Worm (Caenorhabditis elegans) whole organism, late embryonic: Measurements from ENCODE around the gene B0252.11.

ENCODE experiments used
- C08G9.2 ChIP-seq: sonication (generic microtip); optimal IDR thresholded peaks from 2 replicates; lab custom pipeline; 2016; ENCODE audit warnings: mild to moderate bottlenecking, missing genetic modification characterization, moderate library complexity, missing compliant biosample characterization
- ceh-31 ChIP-seq: sonication (generic microtip); optimal IDR thresholded peaks from 2 replicates; lab custom pipeline; 2016; ENCODE audit warnings: missing genetic modification characterization, missing compliant biosample characterization
- ceh-34 ChIP-seq: sonication (generic microtip); optimal IDR thresholded peaks from 2 replicates; lab custom pipeline; 2016; ENCODE audit warnings: mild to moderate bottlenecking, missing genetic modification characterization, missing compliant biosample characterization
- gmeb-2 ChIP-seq: sonication (generic microtip); optimal IDR thresholded peaks from 2 replicates; lab custom pipeline; 2016; ENCODE audit warnings: missing genetic modification characterization, inconsistent platforms, missing compliant biosample characterization
- hlh-13 ChIP-seq: fragments of 200-800 bp; sonication (Bioruptor generic); optimal IDR thresholded peaks from 2 replicates; lab custom pipeline; 2018; ENCODE audit warnings: mild to moderate bottlenecking, missing genetic modification characterization, missing compliant biosample characterization
- hlh-8 ChIP-seq: sonication (generic microtip); optimal IDR thresholded peaks from 2 replicates; lab custom pipeline; 2016; ENCODE audit warnings: missing genotype, missing genetic modification characterization, missing compliant biosample characterization
- lin-11 ChIP-seq: fragments of 200-800 bp; sonication (Bioruptor generic); optimal IDR thresholded peaks from 2 replicates; lab custom pipeline; 2018; ENCODE audit warnings: mild to moderate bottlenecking, missing genetic modification characterization, missing compliant biosample characterization
- nfya-1 ChIP-seq: sonication (generic microtip); optimal IDR thresholded peaks from 2 replicates; lab custom pipeline; 2017; ENCODE audit warnings: missing genetic modification characterization, mild to moderate bottlenecking, missing compliant biosample characterization, antibody characterized with exemption, moderate library complexity
- pha-2 ChIP-seq: sonication (generic microtip); optimal IDR thresholded peaks from 2 replicates; lab custom pipeline; 2017; ENCODE audit warnings: mild to moderate bottlenecking, missing genetic modification characterization, missing compliant biosample characterization
- pqm-1 ChIP-seq: sonication (generic microtip); optimal IDR thresholded peaks from 2 replicates; lab custom pipeline; 2016; ENCODE audit warnings: missing genetic modification characterization, missing compliant biosample characterization
- sdc-2 ChIP-seq: sonication (generic microtip); optimal IDR thresholded peaks from 2 replicates; lab custom pipeline; 2016; ENCODE audit warnings: missing genotype, missing genetic modification characterization, missing compliant biosample characterization
- tbx-2 ChIP-seq: sonication (generic microtip); optimal IDR thresholded peaks from 2 replicates; lab custom pipeline; 2016; ENCODE audit warnings: missing genetic modification characterization, missing compliant biosample characterization
- unc-55 ChIP-seq: sonication (generic microtip); optimal IDR thresholded peaks from 2 replicates; lab custom pipeline; 2017; ENCODE audit warnings: missing biosample characterization, missing genetic modification reagents, missing genetic modification characterization
- zip-5 ChIP-seq: sonication (generic microtip); optimal IDR thresholded peaks from 2 replicates; lab custom pipeline; 2016; ENCODE audit warnings: missing genetic modification characterization, missing compliant biosample characterization

- TF ChIP-seq C08G9.2 (tag; lab: Kevin White, UChicago), result no peak
- no peak for TF ChIP-seq ceh-31
- no peak for TF ChIP-seq lin-11 (tag; lab: Kevin White, UChicago)
- TF ChIP-seq zip-5 (tag; lab: Kevin White, UChicago), result no peak
- no peak for TF ChIP-seq ceh-34 (tag; lab: Kevin White, UChicago)
- TF ChIP-seq pqm-1 (tag; lab: Kevin White, UChicago), result no peak
- no peak for TF ChIP-seq tbx-2
- TF ChIP-seq unc-55 (GFP tag; lab: Kevin White, UChicago), result no peak
- no peak for TF ChIP-seq sdc-2 (tag; lab: Kevin White, UChicago)
- TF ChIP-seq nfya-1, result no peak
- no peak for TF ChIP-seq hlh-13 (GFP tag; lab: Kevin White, UChicago)
- TF ChIP-seq hlh-8 (tag; lab: Kevin White, UChicago), result no peak
- no peak for TF ChIP-seq gmeb-2 (tag; lab: Kevin White, UChicago)
- no peak for TF ChIP-seq pha-2 (tag; lab: Kevin White, UChicago)
Observed at ce11 chrII:6936528-6936927, 18.9 kb upstream of the B0252.11 start.
